Fruit fly (Drosophila melanogaster): ENCODE data around the gene lush.

The lush gene

DNA sequence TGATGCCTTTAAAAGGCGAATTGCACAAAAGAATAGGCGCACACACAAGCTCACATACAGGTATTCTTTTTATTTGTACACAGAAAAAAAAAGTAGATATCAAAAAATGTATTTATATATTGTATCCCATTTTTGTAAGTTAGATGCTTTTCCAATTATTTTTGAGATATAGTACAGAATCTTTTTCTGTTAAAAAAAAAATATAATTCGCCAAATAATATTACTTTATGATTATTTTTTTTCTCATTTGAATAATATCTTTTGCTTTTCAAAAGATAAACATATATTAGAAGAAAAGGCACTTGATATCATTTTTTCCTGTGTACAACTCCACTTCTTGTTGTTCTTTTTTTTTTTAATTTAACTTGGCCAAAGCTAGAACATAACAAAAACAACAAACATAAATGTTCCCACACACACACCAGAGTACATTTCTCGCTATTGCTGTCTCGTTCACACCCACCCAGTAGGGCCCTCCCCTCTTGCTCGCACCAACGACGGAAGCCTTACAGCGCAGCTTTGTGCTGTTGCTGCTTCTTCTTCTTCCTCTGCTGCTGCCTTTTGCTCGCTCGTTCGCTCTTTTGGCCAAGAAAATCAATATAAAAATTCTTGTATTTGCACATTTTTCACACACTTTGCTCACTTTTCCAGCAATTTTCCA, 29.0 kb upstream of the lush start (continued):
- TF ChIP-seq wek (GFP tag; optimal IDR thresholded peaks at IDR 0.05) = no peak
- peak; percentile 78 for TF ChIP-seq D19A (tag; optimal IDR thresholded peaks at IDR 0.05)
- peak; percentile 29; the same call in 1 of the 2 replicates for TF ChIP-seq wdn (GFP tag; IDR thresholded peaks at IDR 0.05)
- TF ChIP-seq CG13894 (tag; optimal IDR thresholded peaks at IDR 0.05) = peak; percentile 65
- no peak for TF ChIP-seq CG30431 (GFP tag; optimal IDR thresholded peaks at IDR 0.05)
- no peak for TF ChIP-seq maf-S (GFP tag; optimal IDR thresholded peaks at IDR 0.05)
- no peak for TF ChIP-seq CG14860 (GFP tag; IDR thresholded peaks at IDR 0.05; ENCODE audit: partially characterized antibody)
- TF ChIP-seq ara (GFP tag; IDR thresholded peaks at IDR 0.05) = no peak
- TF ChIP-seq CG15269 (tag; optimal IDR thresholded peaks at IDR 0.05) = peak; percentile 84
- no peak for TF ChIP-seq CG9797 (GFP tag; optimal IDR thresholded peaks at IDR 0.05)
- 0 out of 2 replicates have a peak, but pooled peaks have one; percentile 48 for TF ChIP-seq Ada2b (GFP tag; IDR thresholded peaks at IDR 0.05)
- TF ChIP-seq TFAM (GFP tag; optimal IDR thresholded peaks at IDR 0.05) = no peak
- TF ChIP-seq dysf (GFP tag; IDR thresholded peaks at IDR 0.05) = peak; percentile 87; the same call in 2 of the 3 replicates
- no peak; the same call in 1 of the 2 replicates for TF ChIP-seq CG9215 (GFP tag; IDR thresholded peaks at IDR 0.05)
- TF ChIP-seq repo (GFP tag; optimal IDR thresholded peaks at IDR 0.05) = no peak
- no peak for TF ChIP-seq CG12769 (tag; optimal IDR thresholded peaks at IDR 0.05)
- peak; percentile 66 for TF ChIP-seq CG6683 (GFP tag; optimal IDR thresholded peaks at IDR 0.05)
- no peak for TF ChIP-seq sens-2 (GFP tag; IDR thresholded peaks at IDR 0.05)
- no peak for TF ChIP-seq z (GFP tag; IDR thresholded peaks at IDR 0.05)
- TF ChIP-seq kni (GFP tag; optimal IDR thresholded peaks at IDR 0.05) = no peak
- TF ChIP-seq hb (GFP tag; IDR thresholded peaks at IDR 0.05; ENCODE audit: partially characterized antibody) = no peak
- peak; percentile 89 for TF ChIP-seq phol (tag; optimal IDR thresholded peaks at IDR 0.05)
- TF ChIP-seq CrebB (tag; optimal IDR thresholded peaks at IDR 0.05) = no peak
- no peak for TF ChIP-seq NfI (GFP tag; optimal IDR thresholded peaks at IDR 0.05)
- peak; percentile 93 for TF ChIP-seq CG17385 (GFP tag; optimal IDR thresholded peaks at IDR 0.05)
- TF ChIP-seq CG34422 (GFP tag; IDR thresholded peaks at IDR 0.05) = 0 out of 3 replicates have a peak, but pooled peaks have one; percentile 62
- peak in 1 of 2 experiments; percentile 5 for TF ChIP-seq Hr78 (GFP tag; optimal IDR thresholded peaks at IDR 0.05)
- TF ChIP-seq bcd (GFP tag; optimal IDR thresholded peaks at IDR 0.05) = peak; percentile 66
- TF ChIP-seq Oaz (GFP tag; IDR thresholded peaks at IDR 0.05) = no peak
- no peak for TF ChIP-seq prd (optimal IDR thresholded peaks at IDR 0.05)
- peak; percentile 79 for TF ChIP-seq prd (GFP tag; IDR thresholded peaks at IDR 0.05)
- no peak for TF ChIP-seq pros (GFP tag; optimal IDR thresholded peaks at IDR 0.05)
- TF ChIP-seq CG11398 (GFP tag; optimal IDR thresholded peaks at IDR 0.05) = no peak
- TF ChIP-seq Hmx (GFP tag; optimal IDR thresholded peaks at IDR 0.05) = no peak
- no peak for TF ChIP-seq eyg (GFP tag; optimal IDR thresholded peaks at IDR 0.05)
- peak; percentile 58; the same call in 1 of the 2 replicates for TF ChIP-seq CG3847 (GFP tag; IDR thresholded peaks at IDR 0.05)
- peak; percentile 61 for TF ChIP-seq CG18764 (GFP tag; optimal IDR thresholded peaks at IDR 0.05)
- no peak for TF ChIP-seq luna (GFP tag; optimal IDR thresholded peaks at IDR 0.05)
- TF ChIP-seq ac (GFP tag; optimal IDR thresholded peaks at IDR 0.05) = no peak
- no peak for TF ChIP-seq CG1603 (tag; optimal IDR thresholded peaks at IDR 0.05)
- TF ChIP-seq CG6654 (GFP tag; optimal IDR thresholded peaks at IDR 0.05) = no peak
- TF ChIP-seq nerfin-1 (tag; optimal IDR thresholded peaks at IDR 0.05) = peak; percentile 69
- peak; percentile 84 for TF ChIP-seq E2f1 (GFP tag; IDR thresholded peaks at IDR 0.05)
- TF ChIP-seq Hr3 (GFP tag; optimal IDR thresholded peaks at IDR 0.05) = peak; percentile 63
- TF ChIP-seq CG2129 (GFP tag; IDR thresholded peaks at IDR 0.05; ENCODE audit: partially characterized antibody) = no peak
- no peak for TF ChIP-seq gt (GFP tag; IDR thresholded peaks at IDR 0.05)
- TF ChIP-seq CG4730 (GFP tag; IDR thresholded peaks at IDR 0.05) = peak; percentile 74
- TF ChIP-seq pb (GFP tag; optimal IDR thresholded peaks at IDR 0.05) = no peak
- TF ChIP-seq dm (GFP tag; optimal IDR thresholded peaks at IDR 0.05) = no peak
- peak; percentile 90 for TF ChIP-seq CG2712 (tag; optimal IDR thresholded peaks at IDR 0.05)
